Worm (Caenorhabditis elegans) whole organism, L3 larva: ENCODE measurements around the gene srw-130.
"Not testable (repeated sequence)": the region's sequence is repeated elsewhere in the genome, so short reads cannot be mapped to it uniquely, and the experiment has no call there.

ENCODE experiments used
- aly-2 ChIP-seq: fragments of 150-350 bp; optimal IDR thresholded peaks from 2 replicates; lab custom pipeline; 2014; ENCODE audit warnings: missing biosample characterization, missing genetic modification characterization
- ceh-9 ChIP-seq: sonication (generic microtip); optimal IDR thresholded peaks from 2 replicates; lab custom pipeline; 2018; ENCODE audit warnings: missing biosample characterization, missing genetic modification characterization
- egl-27 ChIP-seq: sonication (generic microtip); optimal IDR thresholded peaks from 4 replicates; lab custom pipeline; 2017; ENCODE audit warnings: missing biosample characterization, missing genetic modification reagents, missing genetic modification characterization
- elt-2 ChIP-seq: sonication (generic microtip); optimal IDR thresholded peaks from 2 replicates; lab custom pipeline; 2016; ENCODE audit warnings: missing genetic modification reagents, mild to moderate bottlenecking, missing genetic modification characterization, missing compliant biosample characterization
- jun-1 ChIP-seq: fragments of 150-350 bp; optimal IDR thresholded peaks from 2 replicates; lab custom pipeline; 2014; ENCODE audit warnings: missing biosample characterization, missing genetic modification reagents, missing genetic modification characterization
- lin-39 ChIP-seq: fragments of 150-350 bp; optimal IDR thresholded peaks from 2 replicates; lab custom pipeline; 2018; ENCODE audit warnings: missing biosample characterization, missing genetic modification reagents, missing genetic modification characterization
- nfya-1 ChIP-seq: sonication (generic microtip); optimal IDR thresholded peaks from 2 replicates; lab custom pipeline; 2017; ENCODE audit warnings: missing genetic modification characterization, mild to moderate bottlenecking, missing compliant biosample characterization, antibody characterized with exemption, moderate library complexity; ENCODE audit not compliant: insufficient read depth

- not testable (repeated sequence) for TF ChIP-seq nfya-1 (tag; lab: Kevin White, UChicago); lin-39 (tag; lab: Kevin White, UChicago); ceh-9 (tag; lab: Kevin White, UChicago); jun-1 (tag; lab: Kevin White, UChicago); aly-2 (tag; lab: Kevin White, UChicago); egl-27 (tag; lab: Kevin White, UChicago); elt-2
Measured at ce11 chrV:3572408-3572807, 23.7 kb upstream of the srw-130 start, which contains the start of gene F40C5.1.
